Fruit fly (Drosophila melanogaster) whole organism, embryonic: Measurements from ENCODE around the gene CG46434.

Source experiments
- Asciz ChIP-seq: fragments of 200-800 bp; sonication (Bioruptor generic); optimal IDR thresholded peaks from 2 replicates; lab custom pipeline; 2017; ENCODE audit warnings: missing biosample characterization, mild to moderate bottlenecking, missing genetic modification characterization, missing genetic modification reagents
- BEAF-32 ChIP-seq: fragments of 200-800 bp; sonication (Bioruptor generic); optimal IDR thresholded peaks from 3 replicates; lab custom pipeline; 2017; ENCODE audit warnings: missing biosample characterization, missing genetic modification characterization, mild to moderate bottlenecking, moderate library complexity, missing genetic modification reagents
- CG10267 ChIP-seq: fragments of 200-800 bp; sonication (Bioruptor generic); optimal IDR thresholded peaks from 2 replicates; lab custom pipeline; 2018; ENCODE audit warnings: missing biosample characterization, mild to moderate bottlenecking, missing genetic modification characterization, moderate library complexity
- CG10274 ChIP-seq: fragments of 200-800 bp; sonication (Bioruptor generic); optimal IDR thresholded peaks from 3 replicates; lab custom pipeline; 2017; ENCODE audit warnings: missing biosample characterization, mild to moderate bottlenecking, missing genetic modification characterization
- CG10321 ChIP-seq: fragments of 200-800 bp; sonication (Bioruptor generic); IDR thresholded peaks from 2 replicates; pipeline ENCODE4 v1.3.6; 2022; ENCODE audit warnings: missing biosample characterization, missing genetic modification characterization
- CG10431 ChIP-seq: fragments of 200-800 bp; sonication (Bioruptor generic); optimal IDR thresholded peaks from 3 replicates; lab custom pipeline; 2018; ENCODE audit warnings: missing biosample characterization, mild to moderate bottlenecking, missing genetic modification characterization
- CG11456 ChIP-seq: fragments of 200-800 bp; sonication (Bioruptor generic); IDR thresholded peaks from 3 replicates; pipeline ENCODE4 v1.3.6; 2022; ENCODE audit warnings: missing biosample characterization, missing genetic modification characterization
- CG11723 ChIP-seq: fragments of 200-800 bp; sonication (Bioruptor generic); optimal IDR thresholded peaks from 2 replicates; lab custom pipeline; 2017; ENCODE audit warnings: missing biosample characterization, mild to moderate bottlenecking, missing genetic modification characterization
- CG12104 ChIP-seq: fragments of 200-800 bp; sonication (Bioruptor generic); optimal IDR thresholded peaks from 3 replicates; lab custom pipeline; 2016; ENCODE audit warnings: missing biosample characterization, missing genetic modification characterization
- CG12299 ChIP-seq: fragments of 200-800 bp; sonication (Bioruptor generic); optimal IDR thresholded peaks from 2 replicates; lab custom pipeline; 2018; ENCODE audit warnings: missing biosample characterization, mild to moderate bottlenecking, missing genetic modification characterization
- CG12391 ChIP-seq: fragments of 200-800 bp; sonication (Bioruptor generic); optimal IDR thresholded peaks from 3 replicates; lab custom pipeline; 2018; ENCODE audit warnings: missing biosample characterization, mild to moderate bottlenecking, missing genetic modification characterization, moderate library complexity
- CG13624 ChIP-seq: fragments of 200-800 bp; sonication (Bioruptor generic); optimal IDR thresholded peaks from 2 replicates; lab custom pipeline; 2016; ENCODE audit warnings: missing biosample characterization, missing genetic modification characterization
- CG17359 ChIP-seq: fragments of 200-800 bp; sonication (Bioruptor generic); optimal IDR thresholded peaks from 3 replicates; lab custom pipeline; 2018; ENCODE audit warnings: missing biosample characterization, mild to moderate bottlenecking, missing genetic modification characterization, moderate library complexity
- CG17568 ChIP-seq: fragments of 200-800 bp; sonication (Bioruptor generic); optimal IDR thresholded peaks from 2 replicates; lab custom pipeline; 2018; ENCODE audit warnings: missing biosample characterization, mild to moderate bottlenecking, missing genetic modification characterization, moderate library complexity
- CG18619 ChIP-seq: fragments of 200-800 bp; sonication (Bioruptor generic); optimal IDR thresholded peaks from 3 replicates; lab custom pipeline; 2017; ENCODE audit warnings: missing biosample characterization, mild to moderate bottlenecking, missing genetic modification characterization
- CG18764 ChIP-seq: fragments of 200-800 bp; sonication (Bioruptor generic); optimal IDR thresholded peaks from 3 replicates; lab custom pipeline; 2016; ENCODE audit warnings: missing biosample characterization, missing genetic modification characterization
- CG7556 ChIP-seq: fragments of 200-800 bp; sonication (Bioruptor generic); optimal IDR thresholded peaks from 2 replicates; lab custom pipeline; 2017; ENCODE audit warnings: missing biosample characterization, mild to moderate bottlenecking, missing genetic modification characterization
- CG7786 ChIP-seq: fragments of 200-800 bp; sonication (Bioruptor generic); optimal IDR thresholded peaks from 2 replicates; lab custom pipeline; 2016; ENCODE audit warnings: missing biosample characterization, missing genetic modification characterization
- CG8478 ChIP-seq: fragments of >200 bp; optimal IDR thresholded peaks from 2 replicates; lab custom pipeline; 2018
- CG8944 ChIP-seq: fragments of 200-800 bp; sonication (Bioruptor generic); optimal IDR thresholded peaks from 3 replicates; lab custom pipeline; 2016; ENCODE audit warnings: missing biosample characterization, missing genetic modification characterization
- CG9932 ChIP-seq: fragments of 200-800 bp; sonication (Bioruptor generic); IDR thresholded peaks from 2 replicates; pipeline ENCODE4 v1.3.6; 2022; ENCODE audit warnings: missing biosample characterization, missing genetic modification characterization
- D19A ChIP-seq: fragments of 200-800 bp; optimal IDR thresholded peaks from 3 replicates; lab custom pipeline; 2019; ENCODE audit warnings: missing biosample characterization, mild to moderate bottlenecking, missing genetic modification characterization, moderate library complexity
- Dref ChIP-seq: fragments of 200-800 bp; sonication (Bioruptor generic); IDR thresholded peaks from 2 replicates; pipeline ENCODE4 v1.3.6; 2022; ENCODE audit warnings: missing biosample characterization, missing genetic modification characterization
- Fer2 ChIP-seq: fragments of 200-800 bp; sonication (Bioruptor generic); optimal IDR thresholded peaks from 2 replicates; lab custom pipeline; 2018; ENCODE audit warnings: missing biosample characterization, mild to moderate bottlenecking, missing genetic modification characterization, moderate library complexity
- Gug ChIP-seq: fragments of 200-800 bp; sonication (Bioruptor generic); IDR thresholded peaks from 4 replicates; pipeline ENCODE4 v1.3.6; 2022; ENCODE audit warnings: missing biosample characterization, missing genetic modification characterization
- Hmx ChIP-seq: fragments of 200-800 bp; sonication (Bioruptor generic); optimal IDR thresholded peaks from 2 replicates; lab custom pipeline; 2016; ENCODE audit warnings: missing biosample characterization, missing genetic modification characterization
- Hr39 ChIP-seq: fragments of >200 bp; optimal IDR thresholded peaks from 2 replicates; lab custom pipeline; 2017
- MESR4 ChIP-seq: fragments of 200-800 bp; sonication (Bioruptor generic); optimal IDR thresholded peaks from 2 replicates; lab custom pipeline; 2018; ENCODE audit warnings: missing biosample characterization, mild to moderate bottlenecking, missing genetic modification characterization, moderate library complexity
- MTF-1 ChIP-seq: fragments of 200-800 bp; sonication (Bioruptor generic); optimal IDR thresholded peaks from 2 replicates; lab custom pipeline; 2018; ENCODE audit warnings: missing biosample characterization, mild to moderate bottlenecking, missing genetic modification characterization, borderline replicate concordance
- Neu2 ChIP-seq: fragments of 200-800 bp; sonication (Bioruptor generic); optimal IDR thresholded peaks from 3 replicates; lab custom pipeline; 2016; ENCODE audit warnings: missing biosample characterization, missing genetic modification characterization, borderline replicate concordance
- Nf-YC ChIP-seq: fragments of 200-800 bp; optimal IDR thresholded peaks from 3 replicates; lab custom pipeline; 2019; ENCODE audit warnings: missing biosample characterization, mild to moderate bottlenecking, missing genetic modification characterization, moderate library complexity
- NfI ChIP-seq: fragments of 200-800 bp; sonication (Bioruptor generic); optimal IDR thresholded peaks from 3 replicates; lab custom pipeline; 2018; ENCODE audit warnings: missing biosample characterization, mild to moderate bottlenecking, missing genetic modification characterization, moderate library complexity
- Opbp ChIP-seq: fragments of 200-800 bp; sonication (Bioruptor generic); IDR thresholded peaks from 3 replicates; pipeline ENCODE4 v1.3.6; 2022; ENCODE audit warnings: missing biosample characterization, missing genetic modification characterization; ENCODE audit not compliant: partially characterized antibody
- Sry-β ChIP-seq: fragments of 200-800 bp; sonication (Bioruptor generic); optimal IDR thresholded peaks from 2 replicates; lab custom pipeline; 2018; ENCODE audit warnings: missing biosample characterization, mild to moderate bottlenecking, missing genetic modification characterization, moderate library complexity
- chif ChIP-seq, 2 experiments: fragments of 200-800 bp; sonication (Bioruptor generic); optimal IDR thresholded peaks; 3 replicates each; lab custom pipeline; 2016; ENCODE audit warnings: missing biosample characterization in 2 of 2, missing genetic modification characterization in 2 of 2
- crp ChIP-seq, 2 experiments: fragments of 200-800 bp; sonication (Bioruptor generic); optimal IDR thresholded peaks; 2 replicates in 1 of 2; 3 replicates in 1 of 2; lab custom pipeline; 2017; ENCODE audit warnings: missing biosample characterization in 2 of 2, missing genetic modification characterization in 2 of 2, mild to moderate bottlenecking in 1 of 2, moderate library complexity in 1 of 2
- ftz-f1 ChIP-seq: fragments of 200-800 bp; sonication (Bioruptor generic); optimal IDR thresholded peaks from 2 replicates; lab custom pipeline; 2016; ENCODE audit warnings: missing biosample characterization, missing genetic modification characterization
- gce ChIP-seq: fragments of 200-800 bp; sonication (Bioruptor generic); IDR thresholded peaks from 3 replicates; pipeline ENCODE4 v1.3.6; 2022; ENCODE audit warnings: missing biosample characterization, missing genetic modification characterization
- klu ChIP-seq: fragments of 200-800 bp; sonication (Bioruptor generic); IDR thresholded peaks from 2 replicates; pipeline ENCODE4 v1.3.6; 2022; ENCODE audit warnings: missing biosample characterization, missing genetic modification characterization
- mld ChIP-seq: fragments of 200-800 bp; sonication (Bioruptor generic); IDR thresholded peaks from 3 replicates; pipeline ENCODE4 v1.3.6; 2022; ENCODE audit warnings: missing biosample characterization, missing genetic modification characterization; ENCODE audit not compliant: partially characterized antibody
- nau ChIP-seq: fragments of 200-800 bp; sonication (Bioruptor generic); optimal IDR thresholded peaks from 3 replicates; lab custom pipeline; 2017; ENCODE audit warnings: missing biosample characterization, mild to moderate bottlenecking, missing genetic modification characterization, missing genetic modification reagents
- pita ChIP-seq: fragments of 200-800 bp; sonication (Bioruptor generic); optimal IDR thresholded peaks from 2 replicates; lab custom pipeline; 2017; ENCODE audit warnings: missing biosample characterization, mild to moderate bottlenecking, missing genetic modification characterization
- pum ChIP-seq: fragments of 200-800 bp; sonication (Bioruptor generic); optimal IDR thresholded peaks from 2 replicates; lab custom pipeline; 2016; ENCODE audit warnings: missing biosample characterization, missing genetic modification characterization
- ro ChIP-seq: fragments of 200-800 bp; sonication (Bioruptor generic); IDR thresholded peaks from 2 replicates; pipeline ENCODE4 v1.3.6; 2022; ENCODE audit warnings: missing biosample characterization, missing genetic modification characterization
- scrt ChIP-seq: fragments of 200-800 bp; sonication (Bioruptor generic); optimal IDR thresholded peaks from 2 replicates; lab custom pipeline; 2018; ENCODE audit warnings: missing biosample characterization, mild to moderate bottlenecking, missing genetic modification characterization, moderate library complexity
- tll ChIP-seq, 2 experiments: fragments of 200-800 bp in 1 of 2; fragments of >200 bp in 1 of 2; sonication (Bioruptor generic) in 1 of 2; optimal IDR thresholded peaks; 2 replicates each; lab custom pipeline; 2017 to 2019; ENCODE audit warnings: missing biosample characterization in 2 of 2, missing genetic modification characterization in 2 of 2, mild to moderate bottlenecking in 1 of 2, moderate library complexity in 1 of 2
- toy ChIP-seq: fragments of 200-800 bp; sonication (Bioruptor generic); IDR thresholded peaks from 2 replicates; pipeline ENCODE4 v1.3.6; 2022; ENCODE audit warnings: missing biosample characterization, missing genetic modification characterization
- trem ChIP-seq: fragments of 200-800 bp; optimal IDR thresholded peaks from 3 replicates; lab custom pipeline; 2019; ENCODE audit warnings: missing biosample characterization, mild to moderate bottlenecking, missing genetic modification characterization, moderate library complexity
- ttk ChIP-seq: fragments of 200-800 bp; sonication (Bioruptor generic); IDR thresholded peaks from 2 replicates; pipeline ENCODE4 v2.1.2; 2022; ENCODE audit warnings: missing biosample characterization, missing genetic modification characterization
- twi ChIP-seq: fragments of 200-800 bp; optimal IDR thresholded peaks from 2 replicates; lab custom pipeline; 2019; ENCODE audit warnings: missing biosample characterization, mild to moderate bottlenecking, missing genetic modification characterization, moderate library complexity
- vvl ChIP-seq: fragments of 200-800 bp; sonication (Bioruptor generic); IDR thresholded peaks from 2 replicates; pipeline ENCODE4 v1.3.6; 2022; ENCODE audit warnings: missing biosample characterization, missing genetic modification characterization

CG46434 gene

dm6 chr3L:19575650-19576049, 31.6 kb upstream of the CG46434 start (continued):
- no peak for TF ChIP-seq BEAF-32 (GFP tag; lab: Kevin White, UChicago)
- no peak for TF ChIP-seq crp (GFP tag; optimal IDR thresholded peaks at IDR 0.05; lab: Kevin White, UChicago)
- no peak for TF ChIP-seq Nf-YC (tag; lab: Kevin White, UChicago)
- TF ChIP-seq ro (GFP tag; lab: Robert Waterston, UW): no peak
- no peak for TF ChIP-seq pita (GFP tag; lab: Kevin White, UChicago)
- TF ChIP-seq CG7556 (GFP tag; lab: Kevin White, UChicago): peak; percentile 9
- no peak for TF ChIP-seq Neu2 (GFP tag; lab: Kevin White, UChicago)
- TF ChIP-seq chif (GFP tag; optimal IDR thresholded peaks at IDR 0.05; lab: Kevin White, UChicago): peak; percentile 4 to 25
- TF ChIP-seq CG18619 (GFP tag; lab: Kevin White, UChicago): peak; percentile 24
- TF ChIP-seq Opbp (GFP tag; lab: Robert Waterston, UW): no peak
- peak; percentile 10 for TF ChIP-seq ftz-f1 (GFP tag; lab: Kevin White, UChicago)
- TF ChIP-seq Dref (GFP tag; lab: Robert Waterston, UW): no peak
- peak; percentile 48 for TF ChIP-seq CG17568 (GFP tag; lab: Kevin White, UChicago)
- peak; percentile 36 for TF ChIP-seq CG17359 (tag; lab: Kevin White, UChicago)
- TF ChIP-seq CG8944: no peak
- no peak for TF ChIP-seq toy (GFP tag; lab: Robert Waterston, UW)
- no peak for TF ChIP-seq trem (tag; lab: Kevin White, UChicago)
- peak; percentile 46; the same call in 1 of the 2 replicates for TF ChIP-seq vvl (GFP tag; lab: Robert Waterston, UW)
- TF ChIP-seq CG10274 (GFP tag; lab: Kevin White, UChicago): no peak
- no peak for TF ChIP-seq tll (GFP tag; optimal IDR thresholded peaks at IDR 0.05; lab: Kevin White, UChicago)
- TF ChIP-seq Sry-β: peak; percentile 26
- TF ChIP-seq CG18764 (GFP tag; lab: Kevin White, UChicago): no peak
- TF ChIP-seq CG11456 (GFP tag; lab: Robert Waterston, UW): no peak
- TF ChIP-seq Fer2: no peak
- TF ChIP-seq CG12391 (tag; lab: Kevin White, UChicago): no peak
- no peak for TF ChIP-seq klu (GFP tag; lab: Robert Waterston, UW)
- TF ChIP-seq Hmx: no peak
- TF ChIP-seq CG10431: peak; percentile 47
- TF ChIP-seq scrt (GFP tag; lab: Kevin White, UChicago): no peak
- no peak for TF ChIP-seq Hr39 (lab: Kevin White, UChicago)
- no peak for TF ChIP-seq ttk (GFP tag; lab: Robert Waterston, UW)
- TF ChIP-seq D19A (tag; lab: Kevin White, UChicago): peak; percentile 8
- no peak for TF ChIP-seq CG12104 (GFP tag; lab: Kevin White, UChicago)
- TF ChIP-seq nau (GFP tag; lab: Kevin White, UChicago): peak; percentile 52
- no peak for TF ChIP-seq CG13624 (GFP tag; lab: Kevin White, UChicago)
- no peak for TF ChIP-seq mld (GFP tag; lab: Robert Waterston, UW)
- peak; percentile 44 for TF ChIP-seq CG11723 (GFP tag; lab: Kevin White, UChicago)
- TF ChIP-seq CG9932 (GFP tag; lab: Robert Waterston, UW): no peak
- no peak for TF ChIP-seq CG7786
- no peak for TF ChIP-seq CG10267 (tag; lab: Kevin White, UChicago)
- no peak for TF ChIP-seq gce (GFP tag; lab: Robert Waterston, UW)
- TF ChIP-seq pum (GFP tag; lab: Kevin White, UChicago): no peak
- peak; percentile 60 for TF ChIP-seq twi (tag; lab: Kevin White, UChicago)
- TF ChIP-seq CG10321 (GFP tag; lab: Robert Waterston, UW): no peak
- TF ChIP-seq MTF-1 (GFP tag; lab: Kevin White, UChicago): peak; percentile 69
- peak; percentile 57 for TF ChIP-seq Asciz (GFP tag; lab: Kevin White, UChicago)
- peak; percentile 16 for TF ChIP-seq CG12299
- TF ChIP-seq NfI: peak; percentile 20
- no peak for TF ChIP-seq MESR4 (GFP tag; lab: Kevin White, UChicago)
- TF ChIP-seq CG8478 (lab: Kevin White, UChicago): no peak
- no peak for TF ChIP-seq Gug (GFP tag; lab: Robert Waterston, UW)
